Fruit fly (Drosophila melanogaster): ENCODE measurements around the gene ac.

Gene ac

dm6 chrX:414352-414751 is 44.5 kb downstream of the ac start:
- TF ChIP-seq rn (GFP tag; IDR thresholded peaks at IDR 0.05) (no peak), fd96Ca (GFP tag; IDR thresholded peaks at IDR 0.05) (no peak), CG8301 (tag; optimal IDR thresholded peaks at IDR 0.05) (no peak), CG32121 (GFP tag; IDR thresholded peaks at IDR 0.05) (no peak), D1 (tag; optimal IDR thresholded peaks at IDR 0.05) (no peak), CG14655 (GFP tag; optimal IDR thresholded peaks at IDR 0.05) (no peak), CG8159 (tag; optimal IDR thresholded peaks at IDR 0.05) (no peak), EcR (GFP tag; optimal IDR thresholded peaks at IDR 0.05) (no peak), Pif1A (GFP tag; optimal IDR thresholded peaks at IDR 0.05) (no peak), CG10348 (GFP tag; IDR thresholded peaks at IDR 0.05) (no peak)
